Worm (Caenorhabditis elegans) whole organism, L3 larva: ENCODE results near the gene W03C9.6.

Experiments used
- egl-27 ChIP-seq: sonication (generic microtip); optimal IDR thresholded peaks from 4 replicates; lab custom pipeline; 2017; ENCODE audit warnings: missing biosample characterization, missing genetic modification reagents, missing genetic modification characterization
- elt-3 ChIP-seq, 3 experiments: fragments of 150-350 bp in 1 of 3; sonication (generic microtip) in 2 of 3; optimal IDR thresholded peaks; 2 replicates in 2 of 3; 4 replicates in 1 of 3; lab custom pipeline; 2014 to 2017; ENCODE audit warnings: missing biosample characterization in 3 of 3, missing genetic modification characterization in 3 of 3
- lin-15B ChIP-seq: fragments of 150-350 bp; optimal IDR thresholded peaks from 2 replicates; lab custom pipeline; 2014; ENCODE audit warnings: missing biosample characterization, missing genetic modification characterization
- nhr-12 ChIP-seq: fragments of 150-350 bp; optimal IDR thresholded peaks from 2 replicates; lab custom pipeline; 2014; ENCODE audit warnings: missing biosample characterization, missing genetic modification characterization
- nhr-77 ChIP-seq: fragments of 150-350 bp; optimal IDR thresholded peaks from 2 replicates; lab custom pipeline; 2014; ENCODE audit warnings: missing biosample characterization, missing genetic modification characterization
- pha-4 ChIP-seq: fragments of 150-350 bp; optimal IDR thresholded peaks from 2 replicates; lab custom pipeline; 2014; ENCODE audit warnings: missing biosample characterization, missing genetic modification reagents, missing genetic modification characterization
- pqm-1 ChIP-seq: fragments of 150-350 bp; optimal IDR thresholded peaks from 2 replicates; lab custom pipeline; 2017; ENCODE audit warnings: missing biosample characterization, missing genetic modification characterization, inconsistent platforms
- snpc-4 ChIP-seq: fragments of 150-350 bp; optimal IDR thresholded peaks from 2 replicates; lab custom pipeline; 2014; ENCODE audit warnings: missing biosample characterization, missing genetic modification characterization

DNA sequence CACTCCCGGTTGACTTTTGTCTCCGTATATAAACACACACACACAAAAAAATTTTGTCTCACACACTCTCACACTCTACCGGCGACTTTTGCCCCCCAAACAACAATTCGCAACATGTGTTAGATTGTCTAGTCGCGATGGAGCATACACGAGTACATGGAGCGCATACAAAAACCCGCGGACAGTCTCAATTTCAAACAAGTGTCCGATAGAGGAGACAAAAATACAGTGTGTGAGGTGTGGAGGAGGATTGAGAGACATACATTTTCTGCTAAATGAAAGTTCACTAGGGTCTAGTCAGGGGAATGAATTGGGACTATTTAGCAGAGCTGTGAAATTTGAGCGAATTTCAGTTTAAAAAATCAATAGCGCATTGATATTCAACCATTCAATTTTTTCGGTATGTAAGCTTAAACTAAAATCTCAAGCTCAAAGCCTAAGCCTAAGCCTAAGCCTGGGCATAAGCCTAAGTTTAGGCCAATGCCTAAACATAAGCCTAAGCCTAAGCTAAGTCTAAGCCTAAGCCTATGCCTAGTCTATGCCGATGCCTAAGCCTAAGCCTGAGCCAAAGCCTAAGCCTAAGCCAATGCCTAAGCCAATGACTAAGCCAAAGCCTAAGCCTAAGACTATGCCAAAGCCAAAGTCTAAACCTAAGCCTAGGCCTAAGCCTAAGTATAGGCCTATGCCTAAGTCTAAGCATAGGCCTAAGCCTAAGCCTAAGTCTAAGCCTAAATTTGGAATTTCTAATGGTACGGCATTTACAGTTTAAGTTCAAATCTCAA lies 31.4 kb upstream of the W03C9.6 start:
- TF ChIP-seq pha-4 (tag; lab: Kevin White, UChicago), result peak; percentile 73
- no peak for TF ChIP-seq egl-27 (tag; lab: Kevin White, UChicago)
- TF ChIP-seq snpc-4 (tag; lab: Kevin White, UChicago), result no peak
- TF ChIP-seq elt-3 (tag; optimal IDR thresholded peaks at IDR 0.05; lab: Kevin White, UChicago), result no peak
- TF ChIP-seq lin-15B (tag; lab: Kevin White, UChicago), result no peak
- TF ChIP-seq pqm-1 (tag; lab: Kevin White, UChicago), result no peak
- TF ChIP-seq nhr-12 (tag; lab: Kevin White, UChicago), result no peak
- TF ChIP-seq nhr-77, result no peak
